Fruit fly (Drosophila melanogaster): ENCODE measurements around the gene cpo.

cpo gene

dm6 chr3R:18049272-18050015, 129.8 kb downstream of the cpo start (continued):
- TF ChIP-seq Mes4 (GFP tag; optimal IDR thresholded peaks at IDR 0.05), result no peak
- TF ChIP-seq Fer3 (tag; optimal IDR thresholded peaks at IDR 0.05), result peak; percentile 34
- TF ChIP-seq NC2β (GFP tag; optimal IDR thresholded peaks at IDR 0.05), result peak; percentile 2
- peak; percentile 27 for TF ChIP-seq CG10274 (GFP tag; optimal IDR thresholded peaks at IDR 0.05)
- no peak for TF ChIP-seq CG12744 (GFP tag; optimal IDR thresholded peaks at IDR 0.05)
- TF ChIP-seq Eip74EF (GFP tag; optimal IDR thresholded peaks at IDR 0.05), result peak in 1 of 2 experiments; percentile 69
- TF ChIP-seq nmo (GFP tag; optimal IDR thresholded peaks at IDR 0.05), result peak; percentile 90
- TF ChIP-seq wek (GFP tag; optimal IDR thresholded peaks at IDR 0.05), result no peak
- TF ChIP-seq Antp (GFP tag; optimal IDR thresholded peaks at IDR 0.05), result peak; percentile 27
- TF ChIP-seq CG8359 (GFP tag; optimal IDR thresholded peaks at IDR 0.05; ENCODE audit: borderline replicate concordance), result peak; percentile 15
- TF ChIP-seq zfh1 (GFP tag; IDR thresholded peaks at IDR 0.05), result 0 out of 3 replicates have a peak, but pooled peaks have one; percentile 38
- no peak for TF ChIP-seq Neu2 (GFP tag; optimal IDR thresholded peaks at IDR 0.05; ENCODE audit: borderline replicate concordance)
- peak; percentile 61 for TF ChIP-seq ATbp (GFP tag; optimal IDR thresholded peaks at IDR 0.05)
- TF ChIP-seq BtbVII (GFP tag; optimal IDR thresholded peaks at IDR 0.05), result peak; percentile 34
- peak; percentile 49 for TF ChIP-seq Lhr (GFP tag; optimal IDR thresholded peaks at IDR 0.05)
- 0 out of 2 replicates have a peak, but pooled peaks have one; percentile 35 for TF ChIP-seq ttk (GFP tag; IDR thresholded peaks at IDR 0.05)
- TF ChIP-seq dm (GFP tag; optimal IDR thresholded peaks at IDR 0.05), result peak; percentile 4
- no peak for TF ChIP-seq Optix (GFP tag; IDR thresholded peaks at IDR 0.05)
- TF ChIP-seq CG2712 (tag; optimal IDR thresholded peaks at IDR 0.05), result peak; percentile 87
- no peak for TF ChIP-seq YL-1 (GFP tag; optimal IDR thresholded peaks at IDR 0.05)
- no peak for TF ChIP-seq Lim3 (GFP tag; IDR thresholded peaks at IDR 0.05)
- no peak for TF ChIP-seq chm (GFP tag; IDR thresholded peaks at IDR 0.05)
- TF ChIP-seq CG34376 (GFP tag; optimal IDR thresholded peaks at IDR 0.05), result no peak
- TF ChIP-seq stc (GFP tag; IDR thresholded peaks at IDR 0.05), result no peak; the same call in 1 of the 2 replicates
- no peak for TF ChIP-seq CG12299 (tag; optimal IDR thresholded peaks at IDR 0.05)
- TF ChIP-seq Fer2 (tag; optimal IDR thresholded peaks at IDR 0.05), result no peak
- no peak for TF ChIP-seq sqz (GFP tag; optimal IDR thresholded peaks at IDR 0.05)
- peak in 1 of 2 experiments; percentile 79 for TF ChIP-seq eve (GFP tag; optimal IDR thresholded peaks at IDR 0.05)
- peak; percentile 68 for TF ChIP-seq CG12155 (GFP tag; optimal IDR thresholded peaks at IDR 0.05)
- TF ChIP-seq phol (tag; optimal IDR thresholded peaks at IDR 0.05), result peak; percentile 86
- no peak for TF ChIP-seq Fer1 (GFP tag; optimal IDR thresholded peaks at IDR 0.05)
- peak; percentile 32; the same call in 1 of the 3 replicates for TF ChIP-seq so (GFP tag; IDR thresholded peaks at IDR 0.05)
- TF ChIP-seq bigmax (GFP tag; optimal IDR thresholded peaks at IDR 0.05), result no peak
- TF ChIP-seq Lpt (GFP tag; optimal IDR thresholded peaks at IDR 0.05), result no peak
- peak; percentile 79 for TF ChIP-seq CG16815 (GFP tag; optimal IDR thresholded peaks at IDR 0.05)
- no peak for TF ChIP-seq Hand (GFP tag; optimal IDR thresholded peaks at IDR 0.05)
- peak; percentile 69 for TF ChIP-seq CG1832 (GFP tag; optimal IDR thresholded peaks at IDR 0.05)
- no peak for TF ChIP-seq CG15514 (GFP tag; optimal IDR thresholded peaks at IDR 0.05)
- TF ChIP-seq ac (GFP tag; optimal IDR thresholded peaks at IDR 0.05), result peak; percentile 61
- peak; percentile 45 for TF ChIP-seq Deaf1 (tag; optimal IDR thresholded peaks at IDR 0.05)
- no peak for TF ChIP-seq Atf-2 (GFP tag; optimal IDR thresholded peaks at IDR 0.05)
- TF ChIP-seq Spps (tag; optimal IDR thresholded peaks at IDR 0.05), result peak; percentile 31
- TF ChIP-seq Drgx (GFP tag; IDR thresholded peaks at IDR 0.05), result peak; percentile 34; the same call in 1 of the 2 replicates
- TF ChIP-seq zfh2 (GFP tag; optimal IDR thresholded peaks at IDR 0.05), result no peak
- peak; percentile 34 for TF ChIP-seq HmgZ (tag; optimal IDR thresholded peaks at IDR 0.05)
- peak; percentile 47; the same call in 1 of the 2 replicates for TF ChIP-seq Ada2b (GFP tag; IDR thresholded peaks at IDR 0.05)
- no peak for TF ChIP-seq pita (GFP tag; optimal IDR thresholded peaks at IDR 0.05)
- TF ChIP-seq CG10979 (tag; optimal IDR thresholded peaks at IDR 0.05), result peak; percentile 83
- no peak for TF ChIP-seq Kr (GFP tag; optimal IDR thresholded peaks at IDR 0.05)

Measured in whole organism, embryonic.